Fruit fly (Drosophila melanogaster): ENCODE results near the gene ND-B14.5AL.

ND-B14.5AL gene

DNA sequence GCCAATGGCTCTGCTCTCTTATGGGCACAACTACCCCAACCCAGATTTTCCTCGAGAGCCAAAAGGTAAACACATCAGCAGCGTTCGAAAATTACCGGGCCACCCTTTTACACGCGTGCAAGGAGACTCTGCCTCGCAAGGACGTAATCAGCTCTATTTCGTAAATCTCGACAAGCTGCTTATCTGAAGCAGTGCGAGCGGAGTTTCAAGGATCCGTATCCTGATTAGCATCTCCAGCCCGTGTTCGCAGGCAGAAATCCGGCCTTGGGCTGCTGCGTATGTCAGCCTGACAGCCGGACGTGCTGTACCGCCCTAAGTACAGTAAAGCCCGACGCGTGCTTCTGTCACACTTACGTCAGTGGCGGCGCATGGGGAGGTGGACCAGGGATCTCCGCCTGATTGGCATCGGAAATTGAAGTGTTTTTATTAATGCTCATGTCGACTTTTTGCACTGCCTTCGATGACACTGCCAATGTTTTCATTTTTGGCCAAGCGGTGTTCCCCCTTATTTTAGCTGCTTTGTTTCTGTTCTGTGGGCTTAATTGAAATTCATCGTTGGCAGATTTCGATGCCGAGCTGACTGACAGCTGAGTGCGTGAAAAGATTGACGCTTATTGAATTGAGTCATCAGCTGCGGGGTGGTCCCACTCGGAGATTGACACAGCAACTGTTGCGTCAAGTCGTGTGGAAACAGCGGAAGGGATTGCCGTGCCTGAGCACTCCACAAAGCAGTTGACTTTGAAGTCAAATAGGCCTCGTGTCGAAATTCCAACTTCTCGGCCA, at the start of gene ND-B14.5AL:
Gene ND-B14.5AL (plus strand): TSS at position 733 of the 783 bp plus-strand sequence.
- TF ChIP-seq brk (GFP tag; optimal IDR thresholded peaks at IDR 0.05) = no peak
- TF ChIP-seq CG9705 (GFP tag; optimal IDR thresholded peaks at IDR 0.05) = no peak
- TF ChIP-seq lola (GFP tag; optimal IDR thresholded peaks at IDR 0.05) = no peak
- no peak for TF ChIP-seq h (GFP tag; optimal IDR thresholded peaks at IDR 0.05)
- no peak for TF ChIP-seq rgr (GFP tag; optimal IDR thresholded peaks at IDR 0.05)
- no peak for TF ChIP-seq Hnf4 (GFP tag; optimal IDR thresholded peaks at IDR 0.05)
- TF ChIP-seq N (GFP tag; optimal IDR thresholded peaks at IDR 0.05) = no peak
- TF ChIP-seq tai (GFP tag; optimal IDR thresholded peaks at IDR 0.05) = no peak
- no peak for TF ChIP-seq Rel (GFP tag; optimal IDR thresholded peaks at IDR 0.05)
- TF ChIP-seq Rel (tag; optimal IDR thresholded peaks at IDR 0.05) = no peak
- TF ChIP-seq CG32264 (GFP tag; optimal IDR thresholded peaks at IDR 0.05) = no peak
- no peak for TF ChIP-seq Abd-B (GFP tag; optimal IDR thresholded peaks at IDR 0.05)
- TF ChIP-seq CrebA (GFP tag; optimal IDR thresholded peaks at IDR 0.05; ENCODE audit: borderline replicate concordance) = no peak
- TF ChIP-seq Jra (GFP tag; optimal IDR thresholded peaks at IDR 0.05) = no peak

DNA sequence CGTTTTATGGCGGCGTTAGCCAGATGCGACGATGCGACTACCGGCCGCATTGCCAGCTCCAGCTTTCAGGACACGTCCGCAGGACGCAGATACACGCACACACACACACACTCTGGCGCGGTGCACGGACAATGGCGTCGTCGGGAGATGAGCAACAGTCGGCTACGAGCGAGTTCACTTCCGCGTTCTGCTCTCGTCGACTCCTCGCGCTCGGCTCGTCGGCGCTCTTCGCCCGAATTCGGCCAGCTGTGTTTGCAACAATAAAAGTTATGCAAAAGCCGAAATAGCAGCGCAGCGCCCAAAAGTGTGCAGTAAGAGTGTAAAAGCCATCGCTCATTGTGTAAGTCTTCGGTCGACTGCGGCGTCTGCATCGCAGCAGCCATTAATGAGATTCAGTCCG, 34.5 kb upstream of the ND-B14.5AL start:
- TF ChIP-seq psq (GFP tag; optimal IDR thresholded peaks at IDR 0.05) (no peak), Jra (GFP tag; optimal IDR thresholded peaks at IDR 0.05) (no peak), GATAd (GFP tag; optimal IDR thresholded peaks at IDR 0.05) (no peak), Dif (GFP tag; optimal IDR thresholded peaks at IDR 0.05; ENCODE audit: partially characterized antibody) (no peak), CG9705 (GFP tag; optimal IDR thresholded peaks at IDR 0.05) (no peak), Abd-B (GFP tag; optimal IDR thresholded peaks at IDR 0.05) (no peak)

DNA sequence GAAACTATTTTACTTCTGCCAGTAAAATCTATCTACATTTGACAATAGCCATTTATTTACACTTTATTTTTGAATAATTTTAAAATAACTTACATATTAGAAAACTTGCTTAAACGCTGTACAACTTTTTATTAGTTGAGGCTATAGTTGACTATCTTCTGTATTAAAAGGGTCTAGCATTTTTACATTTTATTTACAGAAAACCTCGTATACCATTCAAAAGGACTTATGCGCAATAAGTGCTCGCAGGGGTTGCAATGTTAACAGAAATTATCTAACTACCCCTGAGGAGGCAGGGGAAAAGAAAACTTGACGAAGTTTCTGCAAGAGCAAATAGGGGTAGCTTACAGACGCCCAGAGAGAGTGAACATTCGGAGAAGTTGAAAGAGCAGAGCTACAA, 33.9 kb upstream of the ND-B14.5AL start:
- no peak for TF ChIP-seq Hr78 (GFP tag; optimal IDR thresholded peaks at IDR 0.05)
- TF ChIP-seq CG9705 (GFP tag; optimal IDR thresholded peaks at IDR 0.05) = no peak
- TF ChIP-seq N (GFP tag; optimal IDR thresholded peaks at IDR 0.05) = no peak
- TF ChIP-seq CG32264 (GFP tag; optimal IDR thresholded peaks at IDR 0.05) = no peak
- no peak for TF ChIP-seq dmrt93B (GFP tag; optimal IDR thresholded peaks at IDR 0.05)
- TF ChIP-seq dsf (GFP tag; optimal IDR thresholded peaks at IDR 0.05; ENCODE audit: borderline replicate concordance) = no peak
- no peak for TF ChIP-seq foxo (GFP tag; optimal IDR thresholded peaks at IDR 0.05)
- TF ChIP-seq woc (GFP tag; optimal IDR thresholded peaks at IDR 0.05) = no peak
- TF ChIP-seq lola (GFP tag; optimal IDR thresholded peaks at IDR 0.05) = no peak
- no peak for TF ChIP-seq rgr (GFP tag; optimal IDR thresholded peaks at IDR 0.05)
- TF ChIP-seq usp (GFP tag; optimal IDR thresholded peaks at IDR 0.05) = no peak
- no peak for TF ChIP-seq Sp1 (GFP tag; optimal IDR thresholded peaks at IDR 0.05)
- no peak for TF ChIP-seq Rel (GFP tag; optimal IDR thresholded peaks at IDR 0.05)
- no peak for TF ChIP-seq Rel (tag; optimal IDR thresholded peaks at IDR 0.05)

DNA sequence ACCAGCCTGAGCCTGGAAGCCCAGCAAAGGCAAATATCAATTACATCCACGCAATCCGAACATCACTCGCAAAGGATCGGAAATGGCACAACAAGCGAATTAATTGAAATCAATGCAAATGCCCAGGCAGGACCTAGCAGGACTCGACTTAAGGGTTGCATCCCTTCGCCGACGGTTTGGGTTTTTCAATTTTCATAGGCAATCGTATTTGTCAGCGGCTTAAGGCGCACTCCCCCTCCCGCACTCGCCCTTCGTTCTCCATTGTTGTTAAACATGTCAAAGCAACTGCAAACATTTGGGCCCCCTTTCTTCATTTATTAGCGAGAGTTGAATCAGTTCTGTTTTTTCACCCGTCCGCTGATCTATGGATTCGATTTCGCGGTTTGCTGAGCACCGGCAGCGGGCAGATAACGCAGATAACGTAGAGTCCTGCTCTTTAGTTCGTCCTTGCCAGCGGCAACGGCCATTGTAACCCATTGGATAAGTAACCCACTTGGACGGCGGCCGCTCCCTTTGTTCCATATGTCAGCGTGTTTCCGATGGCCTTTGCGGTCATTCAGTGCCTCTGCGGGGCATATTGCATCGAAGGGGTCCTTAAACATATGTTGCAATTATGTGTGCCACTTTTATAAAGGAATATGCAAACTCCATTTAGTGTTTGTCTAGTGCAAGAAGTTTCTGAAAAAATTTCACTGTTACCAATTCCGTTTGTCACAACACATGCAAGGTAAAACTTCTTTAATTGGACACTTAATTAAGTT, 19.6 kb upstream of the ND-B14.5AL start:
- TF ChIP-seq sv (GFP tag; optimal IDR thresholded peaks at IDR 0.05) (no peak), foxo (GFP tag; optimal IDR thresholded peaks at IDR 0.05) (no peak), N (GFP tag; optimal IDR thresholded peaks at IDR 0.05) (no peak), OdsH (GFP tag; optimal IDR thresholded peaks at IDR 0.05) (no peak), lola (GFP tag; optimal IDR thresholded peaks at IDR 0.05) (no peak)

dm6 chr3L:22587890-22588645, 18.1 kb upstream of the ND-B14.5AL start:
- no peak for TF ChIP-seq fru (GFP tag; optimal IDR thresholded peaks at IDR 0.05)
- no peak for TF ChIP-seq brk (GFP tag; optimal IDR thresholded peaks at IDR 0.05)
- no peak for TF ChIP-seq Abd-B (GFP tag; optimal IDR thresholded peaks at IDR 0.05)
- no peak for TF ChIP-seq dl (GFP tag; optimal IDR thresholded peaks at IDR 0.05; ENCODE audit: insufficient read depth in 1 of 2, partially characterized antibody in 2 of 2)
- no peak for TF ChIP-seq sv (GFP tag; optimal IDR thresholded peaks at IDR 0.05)
- TF ChIP-seq h (GFP tag; optimal IDR thresholded peaks at IDR 0.05) = no peak
- TF ChIP-seq rgr (GFP tag; optimal IDR thresholded peaks at IDR 0.05) = no peak
- no peak for TF ChIP-seq Dfd (GFP tag; optimal IDR thresholded peaks at IDR 0.05)
- no peak for TF ChIP-seq CG32264 (GFP tag; optimal IDR thresholded peaks at IDR 0.05)
- no peak for TF ChIP-seq Rel (GFP tag; optimal IDR thresholded peaks at IDR 0.05)
- TF ChIP-seq Rel (tag; optimal IDR thresholded peaks at IDR 0.05) = no peak
- no peak for TF ChIP-seq usp (GFP tag; optimal IDR thresholded peaks at IDR 0.05)
- TF ChIP-seq Hr83 (GFP tag; optimal IDR thresholded peaks at IDR 0.05; ENCODE audit: poor library complexity, severe bottlenecking) = no peak
- TF ChIP-seq jim (GFP tag; optimal IDR thresholded peaks at IDR 0.05) = no peak
- no peak for TF ChIP-seq CrebA (GFP tag; optimal IDR thresholded peaks at IDR 0.05; ENCODE audit: borderline replicate concordance)
